Worm (Caenorhabditis elegans) whole organism, late embryonic: ENCODE data around the gene F35E8.10.

ENCODE experiments used
- F13H6.1 ChIP-seq: sonication (generic microtip); optimal IDR thresholded peaks from 2 replicates; lab custom pipeline; 2016; ENCODE audit warnings: missing genetic modification characterization, missing compliant biosample characterization
- K02D7.2 ChIP-seq: sonication (generic microtip); optimal IDR thresholded peaks from 2 replicates; lab custom pipeline; 2017; ENCODE audit warnings: mild to moderate bottlenecking, missing genetic modification characterization, missing compliant biosample characterization
- ceh-34 ChIP-seq: sonication (generic microtip); optimal IDR thresholded peaks from 2 replicates; lab custom pipeline; 2016; ENCODE audit warnings: mild to moderate bottlenecking, missing genetic modification characterization, missing compliant biosample characterization
- ceh-45 ChIP-seq: fragments of 200-800 bp; sonication (Bioruptor generic); IDR thresholded peaks from 2 replicates; pipeline ENCODE4 v1.3.6; 2022; ENCODE audit warnings: missing genetic modification reagents, missing genetic modification characterization, missing compliant biosample characterization
- ceh-6 ChIP-seq: fragments of 200-800 bp; sonication (Bioruptor generic); optimal IDR thresholded peaks from 2 replicates; lab custom pipeline; 2018; ENCODE audit warnings: mild to moderate bottlenecking, missing genetic modification characterization, missing compliant biosample characterization
- che-1 ChIP-seq: sonication (generic microtip); optimal IDR thresholded peaks from 2 replicates; lab custom pipeline; 2016; ENCODE audit warnings: mild to moderate bottlenecking, missing genetic modification characterization, missing compliant biosample characterization
- dve-1 ChIP-seq: sonication (generic microtip); optimal IDR thresholded peaks from 2 replicates; lab custom pipeline; 2017; ENCODE audit warnings: antibody characterized with exemption, mild to moderate bottlenecking, missing genetic modification characterization, missing compliant biosample characterization
- elt-2 ChIP-seq: sonication (generic microtip); optimal IDR thresholded peaks from 2 replicates; lab custom pipeline; 2016; ENCODE audit warnings: missing genetic modification reagents, missing genetic modification characterization, missing compliant biosample characterization
- ets-4 ChIP-seq: sonication (generic microtip); optimal IDR thresholded peaks from 2 replicates; lab custom pipeline; 2016; ENCODE audit warnings: missing genetic modification characterization, missing compliant biosample characterization
- fkh-10 ChIP-seq: fragments of 150-350 bp; optimal IDR thresholded peaks from 2 replicates; lab custom pipeline; 2014; ENCODE audit warnings: missing biosample characterization, missing genetic modification reagents, missing genetic modification characterization
- fkh-6 ChIP-seq: sonication (generic microtip); optimal IDR thresholded peaks from 2 replicates; lab custom pipeline; 2016; ENCODE audit warnings: missing genetic modification characterization, missing compliant biosample characterization
- hlh-13 ChIP-seq: fragments of 200-800 bp; sonication (Bioruptor generic); optimal IDR thresholded peaks from 2 replicates; lab custom pipeline; 2018; ENCODE audit warnings: mild to moderate bottlenecking, missing genetic modification characterization, missing compliant biosample characterization
- lim-6 ChIP-seq: sonication (generic microtip); optimal IDR thresholded peaks from 2 replicates; lab custom pipeline; 2016; ENCODE audit warnings: missing genetic modification characterization, missing compliant biosample characterization
- lin-11 ChIP-seq: fragments of 200-800 bp; sonication (Bioruptor generic); optimal IDR thresholded peaks from 2 replicates; lab custom pipeline; 2018; ENCODE audit warnings: mild to moderate bottlenecking, missing genetic modification characterization, missing compliant biosample characterization
- madf-2 ChIP-seq: sonication (generic microtip); optimal IDR thresholded peaks from 2 replicates; lab custom pipeline; 2017; ENCODE audit warnings: missing genetic modification characterization, missing compliant biosample characterization
- nhr-232 ChIP-seq: sonication (generic microtip); optimal IDR thresholded peaks from 2 replicates; lab custom pipeline; 2016; ENCODE audit warnings: missing genetic modification characterization, missing compliant biosample characterization
- npax-4 ChIP-seq: sonication (generic microtip); optimal IDR thresholded peaks from 2 replicates; lab custom pipeline; 2016; ENCODE audit warnings: missing genetic modification characterization, missing compliant biosample characterization
- odd-2 ChIP-seq: sonication (generic microtip); optimal IDR thresholded peaks from 2 replicates; lab custom pipeline; 2017; ENCODE audit warnings: antibody characterized with exemption, mild to moderate bottlenecking, missing genetic modification characterization, missing compliant biosample characterization
- pat-9 ChIP-seq: fragments of 200-800 bp; sonication (Bioruptor generic); optimal IDR thresholded peaks from 2 replicates; lab custom pipeline; 2018; ENCODE audit warnings: mild to moderate bottlenecking, missing genetic modification characterization, moderate library complexity, missing compliant biosample characterization
- pax-1 ChIP-seq: fragments of 150-350 bp; optimal IDR thresholded peaks from 2 replicates; lab custom pipeline; 2014; ENCODE audit warnings: missing biosample characterization, missing genetic modification characterization
- pha-2 ChIP-seq: sonication (generic microtip); optimal IDR thresholded peaks from 2 replicates; lab custom pipeline; 2017; ENCODE audit warnings: mild to moderate bottlenecking, missing genetic modification characterization, missing compliant biosample characterization
- pqm-1 ChIP-seq: sonication (generic microtip); optimal IDR thresholded peaks from 2 replicates; lab custom pipeline; 2016; ENCODE audit warnings: missing genetic modification characterization, missing compliant biosample characterization
- pros-1 ChIP-seq: fragments of 150-350 bp; optimal IDR thresholded peaks from 2 replicates; lab custom pipeline; 2014; ENCODE audit warnings: missing biosample characterization, missing genetic modification reagents, missing genetic modification characterization
- sox-2 ChIP-seq: fragments of 200-800 bp; sonication (Bioruptor generic); IDR thresholded peaks from 2 replicates; pipeline ENCODE4 v1.3.6; 2022; ENCODE audit warnings: missing genetic modification reagents, missing genetic modification characterization, missing compliant biosample characterization
- sox-4 ChIP-seq: sonication (generic microtip); optimal IDR thresholded peaks from 2 replicates; lab custom pipeline; 2017; ENCODE audit warnings: mild to moderate bottlenecking, missing genetic modification characterization, inconsistent platforms, missing compliant biosample characterization
- syd-9 ChIP-seq: sonication (generic microtip); optimal IDR thresholded peaks from 2 replicates; lab custom pipeline; 2016; ENCODE audit warnings: mild to moderate bottlenecking, missing genetic modification characterization, moderate library complexity, missing compliant biosample characterization
- tbx-2 ChIP-seq: sonication (generic microtip); optimal IDR thresholded peaks from 2 replicates; lab custom pipeline; 2016; ENCODE audit warnings: missing genetic modification characterization, missing compliant biosample characterization
- tbx-7 ChIP-seq: sonication (generic microtip); optimal IDR thresholded peaks from 2 replicates; lab custom pipeline; 2016; ENCODE audit warnings: missing genotype, missing genetic modification characterization, missing compliant biosample characterization
- unc-3 ChIP-seq, 2 experiments: fragments of 200-800 bp in 1 of 2; sonication (Bioruptor generic) in 1 of 2; sonication (generic microtip) in 1 of 2; conservative IDR thresholded peaks in 1 of 2; optimal IDR thresholded peaks in 1 of 2; 2 replicates each; pipeline versions ENCODE4 v1.3.6 to Lab custom; 2016 to 2022; ENCODE audit warnings: missing compliant biosample characterization in 2 of 2, missing genetic modification characterization in 2 of 2, missing genetic modification reagents in 1 of 2
- unc-42 ChIP-seq: sonication (generic microtip); optimal IDR thresholded peaks from 2 replicates; lab custom pipeline; 2016; ENCODE audit warnings: missing genotype, missing genetic modification characterization, missing compliant biosample characterization
- zip-5 ChIP-seq: sonication (generic microtip); optimal IDR thresholded peaks from 2 replicates; lab custom pipeline; 2016; ENCODE audit warnings: missing genetic modification characterization, missing compliant biosample characterization

The F35E8.10 gene

DNA sequence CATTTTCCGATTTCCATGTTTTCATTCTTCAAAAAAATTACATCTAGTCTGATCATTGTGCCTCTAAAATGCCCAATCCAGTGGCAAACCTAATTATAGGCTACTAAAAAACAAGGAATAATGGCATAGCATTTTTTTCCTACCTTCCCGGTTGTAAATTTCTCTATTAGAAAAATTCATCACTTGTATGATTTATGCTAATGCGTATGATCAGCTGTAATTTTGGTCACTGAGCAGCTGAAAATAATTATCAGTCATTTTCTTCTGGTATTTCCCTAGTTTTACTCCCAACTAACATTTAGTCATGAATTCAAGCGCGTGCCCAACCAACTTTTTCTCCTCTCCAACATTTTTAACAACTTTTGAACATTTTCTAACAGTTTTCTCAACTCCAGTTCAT, 35.3 kb upstream of the F35E8.10 start, which contains the start of gene srh-186:
srh-186 (plus strand) TSS at position 301 of the 400 bp plus-strand sequence.
- TF ChIP-seq lim-6 (tag; lab: Kevin White, UChicago) (no peak), pros-1 (no peak), ceh-45 (GFP tag; lab: Robert Waterston, UW) (no peak), unc-42 (no peak), madf-2 (tag; lab: Kevin White, UChicago) (no peak), npax-4 (tag; lab: Kevin White, UChicago) (no peak), K02D7.2 (tag; lab: Kevin White, UChicago) (no peak), sox-2 (no peak)

DNA sequence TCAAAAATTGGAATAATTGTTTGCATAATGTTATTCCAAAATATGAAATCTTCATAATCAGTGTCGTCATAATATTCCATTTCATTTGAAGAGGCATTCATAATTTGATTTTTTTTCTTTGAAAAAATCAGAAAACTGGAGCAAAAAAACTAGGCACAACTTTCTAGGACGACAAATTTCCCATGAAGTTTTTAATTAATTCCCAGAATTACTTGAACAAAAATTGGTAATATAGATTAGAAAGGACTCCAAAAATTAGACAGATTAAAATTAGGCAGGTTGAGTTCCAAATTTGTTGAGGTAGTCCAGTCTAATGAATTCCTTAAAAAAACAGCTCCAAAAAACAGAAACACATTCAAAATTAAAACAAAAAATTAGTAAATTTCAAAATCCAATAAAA, 34.8 kb upstream of the F35E8.10 start, which contains the start of gene srw-57:
srw-57 (minus strand) TSS at position 101 of the 400 bp plus-strand sequence.
- no peak for TF ChIP-seq pros-1
- TF ChIP-seq ceh-34 (tag; lab: Kevin White, UChicago) = no peak
- TF ChIP-seq che-1 = no peak
- no peak for TF ChIP-seq sox-4

DNA sequence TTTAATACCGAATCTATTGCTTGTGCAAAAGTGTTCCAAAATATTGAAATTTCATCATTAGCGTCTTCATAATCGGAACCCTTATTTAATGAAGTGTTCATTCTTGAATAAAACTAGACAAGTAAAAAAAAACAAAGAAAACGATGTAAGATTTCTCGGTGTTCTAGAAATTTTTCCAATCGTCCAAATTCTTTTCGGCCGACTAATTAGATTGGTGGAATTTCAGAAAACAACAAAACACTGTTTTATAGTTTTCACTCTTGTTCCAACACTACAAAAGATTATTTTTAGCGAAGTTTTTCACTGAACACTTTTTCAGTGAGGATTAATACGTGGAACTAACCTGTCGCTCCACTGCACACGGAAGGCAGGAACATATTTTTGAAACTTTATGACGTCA, 32.6 kb upstream of the F35E8.10 start, which contains the start of gene srw-56:
srw-56 (minus strand) TSS at position 101 of the 400 bp plus-strand sequence.
- no peak for TF ChIP-seq dve-1
- TF ChIP-seq madf-2 (tag; lab: Kevin White, UChicago) = no peak
- no peak for TF ChIP-seq unc-42
- TF ChIP-seq pqm-1 (tag; lab: Kevin White, UChicago) = no peak
- TF ChIP-seq ceh-6 (GFP tag; lab: Kevin White, UChicago) = no peak
- no peak for TF ChIP-seq odd-2 (tag; lab: Kevin White, UChicago)
- no peak for TF ChIP-seq lim-6 (tag; lab: Kevin White, UChicago)
- no peak for TF ChIP-seq nhr-232 (tag; lab: Kevin White, UChicago)
- TF ChIP-seq npax-4 (tag; lab: Kevin White, UChicago) = no peak
- no peak for TF ChIP-seq pax-1 (tag; lab: Kevin White, UChicago)
- no peak for TF ChIP-seq fkh-10
- no peak for TF ChIP-seq zip-5
- TF ChIP-seq, all 69 proteins: peak for 0

DNA sequence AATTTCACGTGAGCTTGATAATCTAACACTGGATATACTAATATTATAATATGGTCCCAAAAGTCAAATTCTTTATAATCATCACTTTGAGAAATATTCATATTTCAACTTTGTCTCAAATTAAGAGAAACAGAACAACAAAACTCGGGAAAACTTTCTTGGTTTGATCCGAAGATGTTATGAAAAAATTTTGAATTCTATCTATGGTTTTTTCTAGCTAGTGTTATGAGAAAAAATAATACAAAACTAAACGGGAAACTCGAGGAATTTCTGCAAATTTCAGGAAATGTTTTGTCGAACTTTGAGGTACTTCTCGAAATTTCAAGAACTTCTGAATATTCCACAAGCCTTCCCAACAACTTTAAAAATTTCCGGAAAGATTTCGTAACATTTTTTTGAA, 30.7 kb upstream of the F35E8.10 start, which contains the start of gene srw-59:
srw-59 (minus strand) TSS at position 101 of the 400 bp plus-strand sequence.
- TF ChIP-seq ets-4 (tag; lab: Kevin White, UChicago) (no peak), npax-4 (tag; lab: Kevin White, UChicago) (no peak), hlh-13 (GFP tag; lab: Kevin White, UChicago) (no peak), pqm-1 (tag; lab: Kevin White, UChicago) (no peak), tbx-2 (no peak), tbx-7 (tag; lab: Kevin White, UChicago) (no peak), pha-2 (no peak), dve-1 (no peak), pat-9 (tag; lab: Kevin White, UChicago) (no peak), sox-4 (no peak), unc-42 (no peak), ceh-34 (tag; lab: Kevin White, UChicago) (no peak)
- TF ChIP-seq, all 69 proteins: peak for 0

DNA sequence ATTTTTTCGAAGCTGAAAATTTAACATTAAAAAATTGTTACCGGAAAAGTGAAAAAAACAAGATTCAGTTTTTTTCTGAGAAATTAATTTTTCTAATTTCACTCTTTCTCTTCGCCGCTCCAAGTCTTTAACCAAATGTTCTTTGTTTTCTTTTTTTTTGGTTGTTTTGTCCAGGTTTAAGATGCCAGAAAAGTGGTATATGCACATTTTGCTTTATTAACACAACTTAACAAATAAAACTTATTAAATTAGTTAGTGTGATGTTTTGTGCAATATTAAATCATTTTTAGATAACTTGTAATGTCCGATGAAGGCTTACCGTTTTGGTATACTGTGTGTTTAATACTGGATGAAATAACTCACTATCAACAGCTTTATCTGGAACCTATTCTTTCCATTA, 23.0 kb upstream of the F35E8.10 start, which contains the start of gene srw-53:
srw-53 (plus strand) TSS at position 301 of the 400 bp plus-strand sequence.
- TF ChIP-seq nhr-232 (tag; lab: Kevin White, UChicago) (no peak), lin-11 (tag; lab: Kevin White, UChicago) (no peak), ceh-34 (tag; lab: Kevin White, UChicago) (no peak), unc-3 (GFP tag; conservative IDR thresholded peaks at IDR 0.05; lab: Robert Waterston, UW) (no peak), unc-3 (tag; optimal IDR thresholded peaks at IDR 0.05; lab: Kevin White, UChicago) (no peak), F13H6.1 (tag; lab: Kevin White, UChicago) (no peak), unc-42 (no peak), elt-2 (tag; lab: Kevin White, UChicago) (no peak), pat-9 (tag; lab: Kevin White, UChicago) (no peak), fkh-6 (no peak)

DNA sequence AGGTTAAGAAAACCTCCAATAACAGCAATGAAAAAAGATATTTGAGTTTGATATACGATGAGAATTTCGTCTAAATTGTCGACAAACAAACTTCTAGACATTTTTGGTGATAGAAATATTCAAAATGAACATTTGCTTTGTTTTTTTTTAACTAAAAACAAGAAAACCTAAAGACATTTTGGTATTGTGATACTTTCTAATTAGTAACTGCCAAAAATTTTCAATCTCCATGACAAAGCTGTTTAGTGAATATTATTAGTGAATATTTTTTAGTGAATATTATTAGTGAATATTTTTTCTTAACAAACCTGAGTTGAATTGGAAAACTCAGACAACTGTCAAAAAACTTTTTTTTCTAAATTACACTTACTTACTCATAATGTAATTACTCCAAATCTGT, 20.1 kb upstream of the F35E8.10 start, which contains the start of gene srw-55:
srw-55 (minus strand) TSS at position 101 of the 400 bp plus-strand sequence.
- no peak for TF ChIP-seq syd-9 (tag; lab: Kevin White, UChicago)
